Worm (Caenorhabditis elegans) whole organism, L3 larva: ENCODE data around the gene T08B1.4.

Experiments used
- ZK546.5 ChIP-seq: sonication (generic microtip); optimal IDR thresholded peaks from 2 replicates; lab custom pipeline; 2017; ENCODE audit warnings: missing biosample characterization, missing genetic modification characterization
- ceh-9 ChIP-seq: sonication (generic microtip); optimal IDR thresholded peaks from 2 replicates; lab custom pipeline; 2018; ENCODE audit warnings: missing biosample characterization, missing genetic modification characterization
- egl-27 ChIP-seq: sonication (generic microtip); optimal IDR thresholded peaks from 4 replicates; lab custom pipeline; 2017; ENCODE audit warnings: missing biosample characterization, missing genetic modification reagents, missing genetic modification characterization
- elt-2 ChIP-seq: sonication (generic microtip); optimal IDR thresholded peaks from 2 replicates; lab custom pipeline; 2016; ENCODE audit warnings: missing genetic modification reagents, mild to moderate bottlenecking, missing genetic modification characterization, missing compliant biosample characterization
- fkh-2 ChIP-seq: fragments of 150-350 bp; optimal IDR thresholded peaks from 2 replicates; lab custom pipeline; 2014; ENCODE audit warnings: missing biosample characterization, missing genetic modification reagents, missing genetic modification characterization
- fos-1 ChIP-seq: fragments of 150-350 bp; optimal IDR thresholded peaks from 2 replicates; lab custom pipeline; 2014; ENCODE audit warnings: missing biosample characterization, missing genetic modification characterization
- hmg-11 ChIP-seq: sonication (generic microtip); optimal IDR thresholded peaks from 2 replicates; lab custom pipeline; 2016; ENCODE audit warnings: missing genetic modification characterization, missing compliant biosample characterization
- jun-1 ChIP-seq: fragments of 150-350 bp; optimal IDR thresholded peaks from 2 replicates; lab custom pipeline; 2014; ENCODE audit warnings: missing biosample characterization, missing genetic modification reagents, missing genetic modification characterization
- lsy-12 ChIP-seq: sonication (generic microtip); optimal IDR thresholded peaks from 2 replicates; lab custom pipeline; 2016; ENCODE audit warnings: mild to moderate bottlenecking, missing genetic modification characterization, missing compliant biosample characterization
- mml-1 ChIP-seq: fragments of 150-350 bp; sonication (generic microtip); optimal IDR thresholded peaks from 3 replicates; lab custom pipeline; 2014; ENCODE audit warnings: missing biosample characterization, missing genetic modification characterization
- nfya-1 ChIP-seq: sonication (generic microtip); optimal IDR thresholded peaks from 2 replicates; lab custom pipeline; 2017; ENCODE audit warnings: missing genetic modification characterization, mild to moderate bottlenecking, missing compliant biosample characterization, antibody characterized with exemption, moderate library complexity; ENCODE audit not compliant: insufficient read depth
- nhr-11 ChIP-seq: fragments of 150-350 bp; optimal IDR thresholded peaks from 2 replicates; lab custom pipeline; 2014; ENCODE audit warnings: missing biosample characterization, missing genetic modification characterization
- nhr-23 ChIP-seq: fragments of 150-350 bp; optimal IDR thresholded peaks from 2 replicates; lab custom pipeline; 2014; ENCODE audit warnings: missing biosample characterization, missing genetic modification reagents, missing genetic modification characterization
- nhr-237 ChIP-seq: fragments of 150-350 bp; optimal IDR thresholded peaks from 2 replicates; lab custom pipeline; 2014; ENCODE audit warnings: missing biosample characterization, missing genetic modification characterization
- nhr-28 ChIP-seq: fragments of 150-350 bp; optimal IDR thresholded peaks from 2 replicates; lab custom pipeline; 2014; ENCODE audit warnings: missing biosample characterization, missing genetic modification characterization
- nhr-43 ChIP-seq: sonication (generic microtip); optimal IDR thresholded peaks from 2 replicates; lab custom pipeline; 2016; ENCODE audit warnings: mild to moderate bottlenecking, missing genetic modification characterization, missing compliant biosample characterization; ENCODE audit not compliant: poor library complexity, severe bottlenecking
- nhr-77 ChIP-seq: fragments of 150-350 bp; optimal IDR thresholded peaks from 2 replicates; lab custom pipeline; 2014; ENCODE audit warnings: missing biosample characterization, missing genetic modification characterization
- pqm-1 ChIP-seq: fragments of 150-350 bp; optimal IDR thresholded peaks from 2 replicates; lab custom pipeline; 2017; ENCODE audit warnings: missing biosample characterization, missing genetic modification characterization, inconsistent platforms
- skn-1 ChIP-seq: fragments of 150-350 bp; optimal IDR thresholded peaks from 2 replicates; lab custom pipeline; 2014; ENCODE audit warnings: missing biosample characterization, missing genetic modification characterization
- zag-1 ChIP-seq: fragments of 150-350 bp; optimal IDR thresholded peaks from 2 replicates; lab custom pipeline; 2014; ENCODE audit warnings: missing biosample characterization, missing genetic modification characterization
- ztf-4 ChIP-seq: fragments of 150-350 bp; optimal IDR thresholded peaks from 2 replicates; lab custom pipeline; 2014; ENCODE audit warnings: missing biosample characterization, missing genetic modification characterization

The T08B1.4 gene

ce11 chrV:2030661-2031060 is 51.6 kb downstream of the T08B1.4 start:
- TF ChIP-seq nhr-237 (no peak), jun-1 (no peak), lsy-12 (no peak), elt-2 (tag; lab: Kevin White, UChicago) (no peak), skn-1 (tag; lab: Kevin White, UChicago) (no peak), egl-27 (no peak), mml-1 (no peak), ZK546.5 (tag; lab: Kevin White, UChicago) (no peak), fkh-2 (tag; lab: Kevin White, UChicago) (no peak), pqm-1 (tag; lab: Kevin White, UChicago) (no peak), hmg-11 (no peak), nfya-1 (tag; lab: Kevin White, UChicago) (no peak), nhr-43 (tag; lab: Kevin White, UChicago) (no peak), ceh-9 (tag; lab: Kevin White, UChicago) (no peak), nhr-28 (no peak), fos-1 (no peak), nhr-11 (tag; lab: Kevin White, UChicago) (no peak), nhr-77 (tag; lab: Kevin White, UChicago) (no peak)

ce11 chrV:2031454-2031853 is 52.4 kb downstream of the T08B1.4 start, which contains the start of gene hil-6:
Gene hil-6, minus strand, starts transcription at chrV:2031554.
- TF ChIP-seq zag-1 (tag; lab: Kevin White, UChicago), result no peak
- no peak for TF ChIP-seq nhr-23
- TF ChIP-seq mml-1, result no peak
- no peak for TF ChIP-seq elt-2 (tag; lab: Kevin White, UChicago)
- TF ChIP-seq ztf-4, result no peak
